Fruit fly (Drosophila melanogaster): ENCODE measurements around the gene zpg.

DNA sequence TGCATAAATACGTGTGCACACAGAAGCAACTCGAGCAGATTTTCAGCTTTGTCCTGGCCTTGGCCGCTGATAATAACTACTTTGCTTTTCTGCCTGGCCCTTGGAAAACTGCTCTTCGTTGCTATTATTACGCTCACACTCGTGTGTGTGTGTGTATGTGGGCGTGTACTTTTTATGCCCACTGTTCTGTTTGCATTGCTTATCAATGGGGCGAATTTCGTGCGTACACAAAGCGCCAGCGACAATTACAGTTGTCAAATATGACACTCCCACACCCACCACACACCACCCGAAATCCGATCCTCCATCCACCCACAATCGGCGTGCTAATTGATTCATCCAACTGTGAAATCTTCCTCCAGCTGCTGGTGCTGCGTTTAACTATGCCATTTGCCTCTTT is 6.8 kb upstream of the zpg start:
- TF ChIP-seq CTCF (optimal IDR thresholded peaks at IDR 0.05) (no peak), CG8478 (optimal IDR thresholded peaks at IDR 0.05) (no peak)
